Fruit fly (Drosophila melanogaster): ENCODE results near the gene CG18063.

DNA sequence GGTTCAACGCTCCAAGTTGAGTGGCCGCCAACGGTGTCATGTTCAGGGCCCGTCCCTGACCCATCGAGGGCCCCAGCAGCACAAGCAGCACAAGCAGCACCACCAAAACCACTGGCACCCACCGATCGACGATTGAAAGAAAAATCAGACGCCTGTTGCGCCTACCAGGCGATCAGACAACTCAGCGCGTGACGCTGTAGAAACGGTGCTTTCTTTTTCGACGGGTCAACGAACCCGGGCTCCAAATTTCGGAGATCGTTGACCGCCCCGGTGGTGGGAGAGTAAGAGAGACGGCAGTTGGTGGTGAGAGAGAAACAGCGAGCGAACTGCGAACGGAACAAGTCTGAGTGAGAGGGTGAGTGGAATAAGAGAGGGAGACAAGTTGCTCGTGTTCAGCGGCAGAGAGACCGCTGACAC, 46.1 kb upstream of the CG18063 start:
- TF ChIP-seq psq (optimal IDR thresholded peaks at IDR 0.05) (no peak), insv (optimal IDR thresholded peaks at IDR 0.05) (no peak), Sin3A (optimal IDR thresholded peaks at IDR 0.05) (no peak), Myc (optimal IDR thresholded peaks at IDR 0.05) (no peak), h (optimal IDR thresholded peaks at IDR 0.05) (no peak), ttk (optimal IDR thresholded peaks at IDR 0.05) (no peak)
